Fruit fly (Drosophila melanogaster) whole organism, embryonic: Measurements from ENCODE around the gene Lnk.

Experiments used
- ATbp ChIP-seq: fragments of 200-800 bp; sonication (Bioruptor generic); optimal IDR thresholded peaks from 2 replicates; lab custom pipeline; 2017; ENCODE audit warnings: missing biosample characterization, mild to moderate bottlenecking, missing genetic modification characterization, missing genetic modification reagents
- Ada2b ChIP-seq: fragments of 200-800 bp; sonication (Bioruptor generic); IDR thresholded peaks from 2 replicates; pipeline ENCODE4 v1.3.6; 2022; ENCODE audit warnings: missing biosample characterization, missing genetic modification characterization
- Awh ChIP-seq: fragments of 200-800 bp; sonication (Bioruptor generic); IDR thresholded peaks from 2 replicates; pipeline ENCODE4, ENCODE4 v1.3.6; 2022; ENCODE audit warnings: missing biosample characterization, missing genetic modification characterization
- CG10321 ChIP-seq: fragments of 200-800 bp; sonication (Bioruptor generic); IDR thresholded peaks from 2 replicates; pipeline ENCODE4 v1.3.6; 2022; ENCODE audit warnings: missing biosample characterization, missing genetic modification characterization
- CG13424 ChIP-seq: fragments of 200-800 bp; sonication (Bioruptor generic); optimal IDR thresholded peaks from 2 replicates; lab custom pipeline; 2019; ENCODE audit warnings: missing biosample characterization, mild to moderate bottlenecking, missing genetic modification characterization, moderate library complexity
- CG17612 ChIP-seq: fragments of 200-800 bp; sonication (Bioruptor generic); IDR thresholded peaks from 2 replicates; pipeline ENCODE4 v1.3.6; 2022; ENCODE audit warnings: missing biosample characterization, missing genetic modification characterization
- CG1832 ChIP-seq: fragments of 200-800 bp; sonication (Bioruptor generic); optimal IDR thresholded peaks from 2 replicates; lab custom pipeline; 2017; ENCODE audit warnings: missing biosample characterization, mild to moderate bottlenecking, missing genetic modification characterization, inconsistent platforms
- CG18599 ChIP-seq: fragments of 200-800 bp; sonication (Bioruptor generic); optimal IDR thresholded peaks from 3 replicates; lab custom pipeline; 2017; ENCODE audit warnings: missing biosample characterization, missing genetic modification characterization, mild to moderate bottlenecking, moderate library complexity, missing genetic modification reagents
- CG2202 ChIP-seq: fragments of 200-800 bp; sonication (Bioruptor generic); optimal IDR thresholded peaks from 2 replicates; lab custom pipeline; 2018; ENCODE audit warnings: missing biosample characterization, mild to moderate bottlenecking, missing genetic modification characterization
- CG2678 ChIP-seq: fragments of 200-800 bp; sonication (Bioruptor generic); optimal IDR thresholded peaks from 3 replicates; lab custom pipeline; 2019; ENCODE audit warnings: missing biosample characterization, mild to moderate bottlenecking, missing genetic modification characterization, moderate library complexity
- CG31224 ChIP-seq: fragments of 200-800 bp; sonication (Bioruptor generic); IDR thresholded peaks from 2 replicates; pipeline ENCODE4 v1.3.6; 2022; ENCODE audit warnings: missing biosample characterization, missing genetic modification characterization
- CG33557 ChIP-seq: fragments of 200-800 bp; sonication (Bioruptor generic); optimal IDR thresholded peaks from 2 replicates; lab custom pipeline; 2019; ENCODE audit warnings: missing biosample characterization, mild to moderate bottlenecking, missing genetic modification characterization, moderate library complexity
- CG3838 ChIP-seq: fragments of 200-800 bp; sonication (Bioruptor generic); optimal IDR thresholded peaks from 3 replicates; lab custom pipeline; 2016; ENCODE audit warnings: missing biosample characterization, missing genetic modification characterization
- CG4360 ChIP-seq: fragments of 200-800 bp; sonication (Bioruptor generic); IDR thresholded peaks from 2 replicates; pipeline ENCODE4 v1.3.6; 2022; ENCODE audit warnings: missing biosample characterization, missing genetic modification characterization
- CG4707 ChIP-seq: fragments of 200-800 bp; sonication (Bioruptor generic); optimal IDR thresholded peaks from 2 replicates; lab custom pipeline; 2018; ENCODE audit warnings: missing biosample characterization, mild to moderate bottlenecking, missing genetic modification characterization, moderate library complexity
- CG4820 ChIP-seq: fragments of 200-800 bp; sonication (Bioruptor generic); optimal IDR thresholded peaks from 3 replicates; lab custom pipeline; 2016; ENCODE audit warnings: missing biosample characterization, missing genetic modification characterization
- CG6175 ChIP-seq: fragments of 200-800 bp; sonication (Bioruptor generic); IDR thresholded peaks from 3 replicates; pipeline ENCODE4 v1.3.6; 2022; ENCODE audit warnings: missing biosample characterization, missing genetic modification characterization
- CG7271 ChIP-seq: fragments of 200-800 bp; sonication (Bioruptor generic); optimal IDR thresholded peaks from 2 replicates; lab custom pipeline; 2018; ENCODE audit warnings: missing biosample characterization, mild to moderate bottlenecking, missing genetic modification characterization, moderate library complexity
- CG7786 ChIP-seq: fragments of 200-800 bp; sonication (Bioruptor generic); optimal IDR thresholded peaks from 2 replicates; lab custom pipeline; 2016; ENCODE audit warnings: missing biosample characterization, missing genetic modification characterization
- CG7963 ChIP-seq: fragments of 200-800 bp; sonication (Bioruptor generic); IDR thresholded peaks from 3 replicates; pipeline ENCODE4 v1.3.6; 2022; ENCODE audit warnings: missing biosample characterization, missing genetic modification characterization; ENCODE audit not compliant: partially characterized antibody
- CG7987 ChIP-seq: fragments of 200-800 bp; sonication (Bioruptor generic); optimal IDR thresholded peaks from 2 replicates; lab custom pipeline; 2018; ENCODE audit warnings: missing biosample characterization, mild to moderate bottlenecking, missing genetic modification characterization, moderate library complexity
- CG9932 ChIP-seq: fragments of 200-800 bp; sonication (Bioruptor generic); IDR thresholded peaks from 2 replicates; pipeline ENCODE4 v1.3.6; 2022; ENCODE audit warnings: missing biosample characterization, missing genetic modification characterization
- D19B ChIP-seq: fragments of 200-800 bp; sonication (Bioruptor generic); optimal IDR thresholded peaks from 2 replicates; lab custom pipeline; 2017; ENCODE audit warnings: missing biosample characterization, mild to moderate bottlenecking, missing genetic modification characterization
- Ets65A ChIP-seq: fragments of 200-800 bp; sonication (Bioruptor generic); peaks from one replicate; lab custom pipeline; 2016; ENCODE audit warnings: missing biosample characterization, missing genetic modification characterization
- Hmx ChIP-seq: fragments of 200-800 bp; sonication (Bioruptor generic); optimal IDR thresholded peaks from 2 replicates; lab custom pipeline; 2016; ENCODE audit warnings: missing biosample characterization, missing genetic modification characterization
- Jarid2 ChIP-seq: fragments of 200-800 bp; sonication (Bioruptor generic); optimal IDR thresholded peaks from 3 replicates; lab custom pipeline; 2017; ENCODE audit warnings: mild to moderate bottlenecking, missing biosample characterization, missing genetic modification reagents, missing genetic modification characterization
- Max ChIP-seq: fragments of 200-800 bp; sonication (Bioruptor generic); optimal IDR thresholded peaks from 2 replicates; lab custom pipeline; 2016; ENCODE audit warnings: missing biosample characterization, mild to moderate bottlenecking, missing genetic modification characterization
- Med ChIP-seq: fragments of 200-800 bp; sonication (Bioruptor generic); peaks from one replicate; lab custom pipeline; 2016; ENCODE audit warnings: missing biosample characterization, missing genetic modification characterization, mild to moderate bottlenecking, inconsistent platforms, moderate library complexity
- Neu2 ChIP-seq: fragments of 200-800 bp; sonication (Bioruptor generic); optimal IDR thresholded peaks from 3 replicates; lab custom pipeline; 2016; ENCODE audit warnings: missing biosample characterization, missing genetic modification characterization, borderline replicate concordance
- Xrp1 ChIP-seq: fragments of 200-800 bp; sonication (Bioruptor generic); IDR thresholded peaks from 2 replicates; pipeline ENCODE4 v1.3.6; 2022; ENCODE audit warnings: missing biosample characterization, missing genetic modification characterization
- cato ChIP-seq: fragments of 200-800 bp; sonication (Bioruptor generic); optimal IDR thresholded peaks from 2 replicates; lab custom pipeline; 2016; ENCODE audit warnings: missing biosample characterization, missing genetic modification characterization, borderline replicate concordance
- cg ChIP-seq: fragments of 200-800 bp; sonication (Bioruptor generic); optimal IDR thresholded peaks from 3 replicates; lab custom pipeline; 2019; ENCODE audit warnings: missing biosample characterization, mild to moderate bottlenecking, missing genetic modification characterization, moderate library complexity
- chn ChIP-seq: fragments of 200-800 bp; sonication (Bioruptor generic); optimal IDR thresholded peaks from 2 replicates; lab custom pipeline; 2016; ENCODE audit warnings: missing biosample characterization, missing genetic modification characterization
- cwo ChIP-seq: fragments of 200-800 bp; sonication (Bioruptor generic); optimal IDR thresholded peaks from 3 replicates; lab custom pipeline; 2017; ENCODE audit warnings: missing biosample characterization, missing genetic modification characterization, mild to moderate bottlenecking, moderate library complexity, missing genetic modification reagents
- dysf ChIP-seq: fragments of 200-800 bp; sonication (Bioruptor generic); IDR thresholded peaks from 3 replicates; pipeline ENCODE4 v1.3.6; 2022; ENCODE audit warnings: missing biosample characterization, missing genetic modification characterization
- esg ChIP-seq: fragments of 200-800 bp; sonication (Bioruptor generic); conservative IDR thresholded peaks from 2 replicates; pipeline ENCODE4 v1.3.6; 2022; ENCODE audit warnings: missing biosample characterization, missing genetic modification characterization
- gro ChIP-seq: fragments of 200-800 bp; sonication (Bioruptor generic); optimal IDR thresholded peaks from 2 replicates; lab custom pipeline; 2016; ENCODE audit warnings: missing biosample characterization, missing genetic modification characterization
- hb ChIP-seq: fragments of 200-800 bp; sonication (Bioruptor generic); IDR thresholded peaks from 3 replicates; pipeline ENCODE4 v1.3.6; 2022; ENCODE audit warnings: missing biosample characterization, missing genetic modification characterization; ENCODE audit not compliant: partially characterized antibody
- jing ChIP-seq: fragments of 200-800 bp; sonication (Bioruptor generic); optimal IDR thresholded peaks from 2 replicates; lab custom pipeline; 2018; ENCODE audit warnings: missing biosample characterization, mild to moderate bottlenecking, missing genetic modification characterization
- lab ChIP-seq: fragments of 200-800 bp; sonication (Bioruptor generic); optimal IDR thresholded peaks from 3 replicates; lab custom pipeline; 2017; ENCODE audit warnings: missing biosample characterization, missing genetic modification characterization, mild to moderate bottlenecking, moderate library complexity, missing genetic modification reagents
- maf-S ChIP-seq: fragments of 200-800 bp; sonication (Bioruptor generic); optimal IDR thresholded peaks from 2 replicates; lab custom pipeline; 2016; ENCODE audit warnings: missing biosample characterization, missing genetic modification characterization
- nerfin-1 ChIP-seq: fragments of 200-800 bp; sonication (Bioruptor generic); optimal IDR thresholded peaks from 3 replicates; lab custom pipeline; 2019; ENCODE audit warnings: missing biosample characterization, mild to moderate bottlenecking, missing genetic modification characterization, moderate library complexity
- pan ChIP-seq, 4 experiments: fragments of >200 bp in 3 of 4; fragments of 200-800 bp in 1 of 4; sonication (Bioruptor generic) in 1 of 4; optimal IDR thresholded peaks in 3 of 4; IDR thresholded peaks in 1 of 4; 2 replicates each; pipeline versions ENCODE4 v1.3.6 to Lab custom; 2017 to 2022; ENCODE audit warnings: missing biosample characterization in 2 of 4, missing genetic modification characterization in 2 of 4, mixed read lengths in 1 of 4
- pfk ChIP-seq: fragments of 200-800 bp; sonication (Bioruptor generic); optimal IDR thresholded peaks from 2 replicates; lab custom pipeline; 2018; ENCODE audit warnings: missing biosample characterization, mild to moderate bottlenecking, missing genetic modification characterization, moderate library complexity
- sima ChIP-seq: fragments of 200-800 bp; sonication (Bioruptor generic); optimal IDR thresholded peaks from 2 replicates; lab custom pipeline; 2016; ENCODE audit warnings: missing biosample characterization, missing genetic modification characterization
- sr ChIP-seq: fragments of 200-800 bp; sonication (Bioruptor generic); IDR thresholded peaks from 3 replicates; pipeline ENCODE4 v1.3.6; 2022; ENCODE audit warnings: missing biosample characterization, missing genetic modification characterization
- stwl ChIP-seq: fragments of 200-800 bp; sonication (Bioruptor generic); optimal IDR thresholded peaks from 3 replicates; lab custom pipeline; 2018; ENCODE audit warnings: missing biosample characterization, mild to moderate bottlenecking, missing genetic modification characterization, moderate library complexity
- tap ChIP-seq: fragments of 200-800 bp; optimal IDR thresholded peaks from 3 replicates; lab custom pipeline; 2019; ENCODE audit warnings: missing biosample characterization, mild to moderate bottlenecking, missing genetic modification characterization, moderate library complexity
- twi ChIP-seq: fragments of 200-800 bp; optimal IDR thresholded peaks from 2 replicates; lab custom pipeline; 2019; ENCODE audit warnings: missing biosample characterization, mild to moderate bottlenecking, missing genetic modification characterization, moderate library complexity
- unc-4 ChIP-seq: fragments of 200-800 bp; sonication (Bioruptor generic); IDR thresholded peaks from 2 replicates; pipeline ENCODE4 v1.3.6; 2022; ENCODE audit warnings: missing biosample characterization, missing genetic modification characterization; ENCODE audit not compliant: partially characterized antibody

Lnk gene

dm6 chr3R:25883877-25884276, 4.5 kb upstream of the Lnk start (continued):
- TF ChIP-seq CG9932 (no peak), CG10321 (GFP tag; lab: Robert Waterston, UW) (peak; percentile 34; the same call in 1 of the 2 replicates), sima (GFP tag; lab: Kevin White, UChicago) (no peak), CG2678 (no peak), CG33557 (GFP tag; lab: Kevin White, UChicago) (no peak), CG3838 (peak; percentile 77), pan (optimal IDR thresholded peaks at IDR 0.05; lab: Kevin White, UChicago) (no peak), pan (GFP tag; optimal IDR thresholded peaks at IDR 0.05 in 1 of 2, IDR thresholded peaks at IDR 0.05 in 1 of 2) (no peak), D19B (no peak), stwl (tag; lab: Kevin White, UChicago) (no peak), sr (GFP tag; lab: Robert Waterston, UW) (0 out of 3 replicates have a peak, but pooled peaks have one; percentile 17), Ets65A (GFP tag; lab: Kevin White, UChicago) (no peak), Xrp1 (no peak), CG7786 (GFP tag; lab: Kevin White, UChicago) (no peak), CG31224 (GFP tag; lab: Robert Waterston, UW) (no peak), CG7987 (GFP tag; lab: Kevin White, UChicago) (no peak), CG18599 (GFP tag; lab: Kevin White, UChicago) (no peak), CG2202 (tag; lab: Kevin White, UChicago) (no peak), cg (GFP tag; lab: Kevin White, UChicago) (peak; percentile 73), CG7963 (GFP tag; lab: Robert Waterston, UW) (no peak), CG4360 (peak; percentile 82), maf-S (no peak), gro (GFP tag; lab: Kevin White, UChicago) (no peak), chn (no peak), nerfin-1 (no peak), cwo (GFP tag; lab: Kevin White, UChicago) (no peak), unc-4 (GFP tag; lab: Robert Waterston, UW) (no peak), CG1832 (GFP tag; lab: Kevin White, UChicago) (no peak), Max (GFP tag; lab: Kevin White, UChicago) (no peak), pfk (GFP tag; lab: Kevin White, UChicago) (no peak)

- TF ChIP-seq nerfin-1 (peak; percentile 71), tap (tag; lab: Kevin White, UChicago) (peak; percentile 69), CG4707 (GFP tag; lab: Kevin White, UChicago) (peak; percentile 4), CG13424 (tag; lab: Kevin White, UChicago) (peak; percentile 76), esg (GFP tag; lab: Robert Waterston, UW) (peak; percentile 27; the same call in 1 of the 2 replicates), Med (GFP tag; lab: Kevin White, UChicago) (peak; percentile 69), Neu2 (GFP tag; lab: Kevin White, UChicago) (no peak), CG10321 (GFP tag; lab: Robert Waterston, UW) (0 out of 2 replicates have a peak, but pooled peaks have one; percentile 9), twi (tag; lab: Kevin White, UChicago) (peak; percentile 63), CG7271 (tag; lab: Kevin White, UChicago) (peak; percentile 51), CG4820 (peak; percentile 24), ATbp (GFP tag; lab: Kevin White, UChicago) (peak; percentile 62), lab (GFP tag; lab: Kevin White, UChicago) (peak; percentile 17), CG17612 (no peak), Jarid2 (GFP tag; lab: Kevin White, UChicago) (no peak), Hmx (GFP tag; lab: Kevin White, UChicago) (peak; percentile 23), cato (GFP tag; lab: Kevin White, UChicago) (peak; percentile 35), dysf (GFP tag; lab: Robert Waterston, UW) (peak; percentile 43; the same call in 1 of the 3 replicates), Ada2b (GFP tag; lab: Robert Waterston, UW) (peak; percentile 55), CG6175 (GFP tag; lab: Robert Waterston, UW) (no peak), hb (GFP tag; lab: Robert Waterston, UW) (no peak), Awh (GFP tag; lab: Robert Waterston, UW) (peak; percentile 57), jing (no peak)
Observed at dm6 chr3R:25884301-25884700, 4.0 kb upstream of the Lnk start.
